Worm (Caenorhabditis elegans) whole organism, midembryonic: ENCODE results near the gene F54F12.1.

Experiments
- flt-1 ChIP-seq: fragments of 200-800 bp; sonication (Bioruptor generic); IDR thresholded peaks from 2 replicates; pipeline ENCODE4 v1.3.6; 2022; ENCODE audit warnings: missing genetic modification characterization, missing compliant biosample characterization
- klf-2 ChIP-seq: fragments of 200-800 bp; sonication (Bioruptor generic); conservative IDR thresholded peaks from 2 replicates; pipeline ENCODE4 v1.3.6; 2022; ENCODE audit warnings: missing genetic modification reagents, missing genetic modification characterization, missing compliant biosample characterization
- med-1 ChIP-seq: sonication (generic microtip); optimal IDR thresholded peaks from 2 replicates; lab custom pipeline; 2017; ENCODE audit warnings: missing genetic modification characterization, mild to moderate bottlenecking, missing compliant biosample characterization, antibody characterized with exemption, missing genetic modification reagents; ENCODE audit not compliant: insufficient read depth
- ref-1 ChIP-seq: fragments of 200-800 bp; sonication (Bioruptor generic); conservative IDR thresholded peaks from 2 replicates; pipeline ENCODE4 v1.3.6; 2022; ENCODE audit warnings: missing genetic modification reagents, missing genetic modification characterization, missing compliant biosample characterization
- ztf-23 ChIP-seq: fragments of 200-800 bp; sonication (Bioruptor generic); IDR thresholded peaks from 2 replicates; pipeline ENCODE4 v1.3.6; 2022; ENCODE audit warnings: missing genetic modification reagents, missing genetic modification characterization, missing compliant biosample characterization

ce11 chrIII:13062989-13063388 is 7.7 kb upstream of the F54F12.1 start:
- TF ChIP-seq flt-1 (GFP tag; lab: Robert Waterston, UW) (no peak; the same call in 1 of the 2 replicates), klf-2 (GFP tag; lab: Robert Waterston, UW) (no peak), ref-1 (GFP tag; lab: Robert Waterston, UW) (no peak), med-1 (GFP tag; lab: Kevin White, UChicago) (peak; percentile 4), ztf-23 (GFP tag; lab: Robert Waterston, UW) (no peak)
